Fruit fly (Drosophila melanogaster) whole organism, embryonic: ENCODE measurements around the gene IntS6.
A peak's percentile ranks its signal among the peaks of the same experiment; 100 is the strongest.

Source experiments
- BEAF-32 ChIP-seq: fragments of 200-800 bp; sonication (Bioruptor generic); optimal IDR thresholded peaks from 3 replicates; lab custom pipeline; 2017; ENCODE audit warnings: missing biosample characterization, missing genetic modification characterization, mild to moderate bottlenecking, moderate library complexity, missing genetic modification reagents
- Bdp1 ChIP-seq: fragments of 200-800 bp; sonication (Bioruptor generic); optimal IDR thresholded peaks from 3 replicates; lab custom pipeline; 2016; ENCODE audit warnings: missing biosample characterization, missing genetic modification characterization
- CG1233 ChIP-seq: fragments of 200-800 bp; sonication (Bioruptor generic); optimal IDR thresholded peaks from 4 replicates; lab custom pipeline; 2018; ENCODE audit warnings: missing biosample characterization, mild to moderate bottlenecking, missing genetic modification characterization
- CG12391 ChIP-seq: fragments of 200-800 bp; sonication (Bioruptor generic); optimal IDR thresholded peaks from 3 replicates; lab custom pipeline; 2018; ENCODE audit warnings: missing biosample characterization, mild to moderate bottlenecking, missing genetic modification characterization, moderate library complexity
- CG15269 ChIP-seq: fragments of 200-800 bp; sonication (Bioruptor generic); optimal IDR thresholded peaks from 2 replicates; lab custom pipeline; 2018; ENCODE audit warnings: missing biosample characterization, mild to moderate bottlenecking, missing genetic modification characterization, moderate library complexity
- CG17568 ChIP-seq: fragments of 200-800 bp; sonication (Bioruptor generic); optimal IDR thresholded peaks from 2 replicates; lab custom pipeline; 2018; ENCODE audit warnings: missing biosample characterization, mild to moderate bottlenecking, missing genetic modification characterization, moderate library complexity
- CG17829 ChIP-seq: fragments of 200-800 bp; optimal IDR thresholded peaks from 2 replicates; lab custom pipeline; 2019; ENCODE audit warnings: missing biosample characterization, mild to moderate bottlenecking, missing genetic modification characterization, moderate library complexity
- CG31365 ChIP-seq: fragments of 200-800 bp; sonication (Bioruptor generic); optimal IDR thresholded peaks from 2 replicates; lab custom pipeline; 2018; ENCODE audit warnings: missing biosample characterization, mild to moderate bottlenecking, missing genetic modification characterization
- CG34376 ChIP-seq: fragments of 200-800 bp; sonication (Bioruptor generic); optimal IDR thresholded peaks from 2 replicates; lab custom pipeline; 2018; ENCODE audit warnings: missing biosample characterization, mild to moderate bottlenecking, missing genetic modification characterization
- CG4282 ChIP-seq: fragments of 200-800 bp; sonication (Bioruptor generic); optimal IDR thresholded peaks from 2 replicates; lab custom pipeline; 2016; ENCODE audit warnings: missing biosample characterization, missing genetic modification characterization
- CG7556 ChIP-seq: fragments of 200-800 bp; sonication (Bioruptor generic); optimal IDR thresholded peaks from 2 replicates; lab custom pipeline; 2017; ENCODE audit warnings: missing biosample characterization, mild to moderate bottlenecking, missing genetic modification characterization
- CG9437 ChIP-seq: fragments of 200-800 bp; sonication (Bioruptor generic); optimal IDR thresholded peaks from 2 replicates; lab custom pipeline; 2018; ENCODE audit warnings: missing biosample characterization, mild to moderate bottlenecking, missing genetic modification characterization
- CG9932 ChIP-seq: fragments of 200-800 bp; sonication (Bioruptor generic); IDR thresholded peaks from 2 replicates; pipeline ENCODE4 v1.3.6; 2022; ENCODE audit warnings: missing biosample characterization, missing genetic modification characterization
- Camta ChIP-seq: fragments of 200-800 bp; sonication (Bioruptor generic); optimal IDR thresholded peaks from 2 replicates; lab custom pipeline; 2016; ENCODE audit warnings: missing biosample characterization, missing genetic modification characterization
- CkIIα-i1 ChIP-seq: fragments of 200-800 bp; sonication (Bioruptor generic); IDR thresholded peaks from 2 replicates; pipeline ENCODE4 v1.3.6; 2022; ENCODE audit warnings: missing biosample characterization, missing genetic modification characterization
- D19A ChIP-seq: fragments of 200-800 bp; optimal IDR thresholded peaks from 3 replicates; lab custom pipeline; 2019; ENCODE audit warnings: missing biosample characterization, mild to moderate bottlenecking, missing genetic modification characterization, moderate library complexity
- Dek ChIP-seq: fragments of 200-800 bp; sonication (Bioruptor generic); optimal IDR thresholded peaks from 3 replicates; lab custom pipeline; 2019; ENCODE audit warnings: missing biosample characterization, mild to moderate bottlenecking, missing genetic modification characterization, moderate library complexity
- Dfd ChIP-seq, 2 experiments: fragments of >200 bp; optimal IDR thresholded peaks; 2 replicates each; lab custom pipeline; 2017; ENCODE audit warnings: missing biosample characterization in 2 of 2, missing genetic modification characterization in 2 of 2
- Eip74EF ChIP-seq, 2 experiments: fragments of 200-800 bp in 1 of 2; fragments of >200 bp in 1 of 2; sonication (Bioruptor generic) in 1 of 2; optimal IDR thresholded peaks; 2 replicates each; lab custom pipeline; 2017 to 2019; ENCODE audit warnings: missing biosample characterization in 2 of 2, missing genetic modification characterization in 2 of 2, mild to moderate bottlenecking in 1 of 2, moderate library complexity in 1 of 2
- Elba2 ChIP-seq: fragments of 200-800 bp; sonication (Bioruptor generic); optimal IDR thresholded peaks from 3 replicates; lab custom pipeline; 2016; ENCODE audit warnings: missing biosample characterization, missing genetic modification characterization
- HHEX ChIP-seq: fragments of 200-800 bp; sonication (Bioruptor generic); optimal IDR thresholded peaks from 3 replicates; lab custom pipeline; 2017; ENCODE audit warnings: missing biosample characterization, mild to moderate bottlenecking, missing genetic modification characterization, missing genetic modification reagents
- HLHmδ ChIP-seq: fragments of 200-800 bp; sonication (Bioruptor generic); optimal IDR thresholded peaks from 2 replicates; lab custom pipeline; 2018; ENCODE audit warnings: missing biosample characterization, mild to moderate bottlenecking, missing genetic modification characterization, moderate library complexity
- Hr3 ChIP-seq: fragments of 200-800 bp; sonication (Bioruptor generic); optimal IDR thresholded peaks from 3 replicates; lab custom pipeline; 2016; ENCODE audit warnings: missing biosample characterization, missing genetic modification characterization
- Med ChIP-seq: fragments of 200-800 bp; sonication (Bioruptor generic); peaks from one replicate; lab custom pipeline; 2016; ENCODE audit warnings: missing biosample characterization, missing genetic modification characterization, mild to moderate bottlenecking, inconsistent platforms, moderate library complexity
- TFAM ChIP-seq: fragments of 200-800 bp; sonication (Bioruptor generic); optimal IDR thresholded peaks from 2 replicates; lab custom pipeline; 2017; ENCODE audit warnings: missing biosample characterization, missing genetic modification characterization, inconsistent platforms
- ara ChIP-seq: fragments of 200-800 bp; sonication (Bioruptor generic); IDR thresholded peaks from 2 replicates; pipeline ENCODE4 v1.3.6; 2022; ENCODE audit warnings: missing biosample characterization, missing genetic modification characterization
- ato ChIP-seq: fragments of 200-800 bp; sonication (Bioruptor generic); IDR thresholded peaks from 2 replicates; pipeline ENCODE4 v1.3.6; 2022; ENCODE audit warnings: missing biosample characterization, missing genetic modification characterization; ENCODE audit not compliant: partially characterized antibody
- chinmo ChIP-seq: fragments of 200-800 bp; sonication (Bioruptor generic); IDR thresholded peaks from 4 replicates; pipeline ENCODE4 v1.3.6; 2022; ENCODE audit warnings: missing biosample characterization, missing genetic modification characterization; ENCODE audit not compliant: partially characterized antibody
- corto ChIP-seq: fragments of 200-800 bp; sonication (Bioruptor generic); optimal IDR thresholded peaks from 2 replicates; lab custom pipeline; 2016; ENCODE audit warnings: missing biosample characterization, mild to moderate bottlenecking, missing genetic modification characterization, moderate library complexity
- dm ChIP-seq: fragments of 200-800 bp; sonication (Bioruptor generic); optimal IDR thresholded peaks from 3 replicates; lab custom pipeline; 2016; ENCODE audit warnings: missing biosample characterization, missing genetic modification characterization
- emc ChIP-seq: fragments of 200-800 bp; sonication (Bioruptor generic); optimal IDR thresholded peaks from 2 replicates; lab custom pipeline; 2016; ENCODE audit warnings: missing biosample characterization, missing genetic modification characterization
- grau ChIP-seq: fragments of 200-800 bp; optimal IDR thresholded peaks from 3 replicates; lab custom pipeline; 2019; ENCODE audit warnings: missing biosample characterization, mild to moderate bottlenecking, missing genetic modification characterization, moderate library complexity
- hth ChIP-seq: fragments of >200 bp; optimal IDR thresholded peaks from 2 replicates; lab custom pipeline; 2017; ENCODE audit warnings: inconsistent platforms
- knrl ChIP-seq: fragments of 200-800 bp; sonication (Bioruptor generic); IDR thresholded peaks from 3 replicates; pipeline ENCODE4 v1.3.6; 2022; ENCODE audit warnings: missing biosample characterization, missing genetic modification characterization; ENCODE audit not compliant: partially characterized antibody
- lilli ChIP-seq: fragments of 200-800 bp; sonication (Bioruptor generic); optimal IDR thresholded peaks from 3 replicates; lab custom pipeline; 2016; ENCODE audit warnings: missing biosample characterization, missing genetic modification characterization
- lmd ChIP-seq: fragments of 200-800 bp; sonication (Bioruptor generic); IDR thresholded peaks from 2 replicates; pipeline ENCODE4 v1.3.6; 2022; ENCODE audit warnings: missing biosample characterization, missing genetic modification characterization
- mam ChIP-seq: fragments of 200-800 bp; sonication (Bioruptor generic); optimal IDR thresholded peaks from 3 replicates; lab custom pipeline; 2016; ENCODE audit warnings: missing biosample characterization, missing genetic modification characterization
- odd ChIP-seq: fragments of 200-800 bp; sonication (Bioruptor generic); optimal IDR thresholded peaks from 2 replicates; lab custom pipeline; 2017; ENCODE audit warnings: missing biosample characterization, mild to moderate bottlenecking, missing genetic modification characterization
- phol ChIP-seq: fragments of 200-800 bp; sonication (Bioruptor generic); optimal IDR thresholded peaks from 3 replicates; lab custom pipeline; 2018; ENCODE audit warnings: missing biosample characterization, mild to moderate bottlenecking, missing genetic modification characterization, moderate library complexity
- psq ChIP-seq: fragments of 200-800 bp; sonication (Bioruptor generic); optimal IDR thresholded peaks from 2 replicates; lab custom pipeline; 2017; ENCODE audit warnings: missing biosample characterization, missing genetic modification characterization
- pum ChIP-seq: fragments of 200-800 bp; sonication (Bioruptor generic); optimal IDR thresholded peaks from 2 replicates; lab custom pipeline; 2016; ENCODE audit warnings: missing biosample characterization, missing genetic modification characterization
- slou ChIP-seq: fragments of 200-800 bp; sonication (Bioruptor generic); optimal IDR thresholded peaks from 3 replicates; lab custom pipeline; 2016; ENCODE audit warnings: missing biosample characterization, missing genetic modification characterization
- ssp ChIP-seq: fragments of 200-800 bp; sonication (Bioruptor generic); IDR thresholded peaks from 2 replicates; pipeline ENCODE4 v1.3.6; 2022; ENCODE audit warnings: missing biosample characterization, missing genetic modification characterization
- zen2 ChIP-seq: fragments of 200-800 bp; sonication (Bioruptor generic); IDR thresholded peaks from 3 replicates; pipeline ENCODE4 v1.3.6; 2022; ENCODE audit warnings: missing biosample characterization, missing genetic modification characterization; ENCODE audit not compliant: partially characterized antibody
- zfh2 ChIP-seq: fragments of 200-800 bp; sonication (Bioruptor generic); optimal IDR thresholded peaks from 2 replicates; lab custom pipeline; 2016; ENCODE audit warnings: missing biosample characterization, missing genetic modification characterization

Gene IntS6

dm6 chrX:5754837-5755828 lies 8.1 kb upstream of the IntS6 start, which contains the start of the genes lin-52 and CG15771 (continued):
- TF ChIP-seq Dek (tag; lab: Kevin White, UChicago) (peak; percentile 91), zen2 (GFP tag; lab: Robert Waterston, UW) (no peak; the same call in 2 of the 3 replicates), CG34376 (GFP tag; lab: Kevin White, UChicago) (peak; percentile 98), phol (tag; lab: Kevin White, UChicago) (peak; percentile 91), CG7556 (GFP tag; lab: Kevin White, UChicago) (peak; percentile 97), CG1233 (GFP tag; lab: Kevin White, UChicago) (peak; percentile 91), ssp (GFP tag; lab: Robert Waterston, UW) (peak; percentile 89), D19A (tag; lab: Kevin White, UChicago) (peak; percentile 91), psq (peak; percentile 86), knrl (GFP tag; lab: Robert Waterston, UW) (peak; percentile 64), CG9932 (GFP tag; lab: Robert Waterston, UW) (peak; percentile 96), emc (GFP tag; lab: Kevin White, UChicago) (peak; percentile 39), Elba2 (GFP tag; lab: Kevin White, UChicago) (no peak), CG12391 (tag; lab: Kevin White, UChicago) (peak; percentile 96), mam (GFP tag; lab: Kevin White, UChicago) (peak; percentile 72), dm (GFP tag; lab: Kevin White, UChicago) (peak; percentile 85), Eip74EF (GFP tag; optimal IDR thresholded peaks at IDR 0.05; lab: Kevin White, UChicago) (peak in 1 of 2 experiments; percentile 94), slou (peak; percentile 83), ato (GFP tag; lab: Robert Waterston, UW) (0 out of 2 replicates have a peak, but pooled peaks have one; percentile 32), Bdp1 (GFP tag; lab: Kevin White, UChicago) (peak; percentile 55), CG15269 (tag; lab: Kevin White, UChicago) (peak; percentile 99), TFAM (GFP tag; lab: Kevin White, UChicago) (peak; percentile 49), BEAF-32 (GFP tag; lab: Kevin White, UChicago) (peak; percentile 84), lilli (peak; percentile 92), ara (peak; percentile 94), hth (lab: Kevin White, UChicago) (no peak), CG17829 (tag; lab: Kevin White, UChicago) (peak; percentile 96), CkIIα-i1 (GFP tag; lab: Robert Waterston, UW) (peak; percentile 76), Camta (GFP tag; lab: Kevin White, UChicago) (peak; percentile 75)
- TF ChIP-seq, all 482 proteins: peak for 445

- TF ChIP-seq CG17568 (GFP tag; lab: Kevin White, UChicago) (no peak), Med (peak; percentile 14), Dfd (GFP tag; optimal IDR thresholded peaks at IDR 0.05; lab: Kevin White, UChicago) (peak in 1 of 2 experiments; percentile 39)
These were observed 5.8 kb upstream of the IntS6 start for dm6 chrX:5752838-5753237.

DNA sequence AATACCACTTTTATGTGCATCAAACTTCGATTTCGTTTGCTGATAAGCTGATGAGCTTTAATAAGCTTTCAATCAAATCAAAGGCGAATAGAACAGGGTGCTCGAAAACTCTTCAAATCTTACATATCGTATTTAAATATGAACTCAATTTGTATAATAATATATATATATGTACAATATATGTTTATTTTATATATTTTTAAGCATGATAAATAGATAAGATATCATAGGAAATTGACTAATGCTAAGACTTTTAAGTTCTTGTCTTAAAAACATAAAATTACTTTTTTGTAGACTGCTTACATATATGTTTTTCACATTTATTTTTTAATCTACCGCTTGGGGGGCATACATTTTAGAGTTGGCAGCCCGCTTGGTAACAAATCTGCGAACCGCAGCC lies 4.9 kb upstream of the IntS6 start, which contains the start of gene CG15772:
TSS of gene CG15772 (plus strand) at position 301 of the 400 bp plus-strand sequence.
- TF ChIP-seq HHEX (GFP tag; lab: Kevin White, UChicago) (no peak), Dfd (GFP tag; optimal IDR thresholded peaks at IDR 0.05; lab: Kevin White, UChicago) (no peak), pum (GFP tag; lab: Kevin White, UChicago) (no peak), Hr3 (GFP tag; lab: Kevin White, UChicago) (no peak), CG31365 (no peak), chinmo (GFP tag; lab: Robert Waterston, UW) (no peak), CG9437 (GFP tag; lab: Kevin White, UChicago) (no peak), Dek (tag; lab: Kevin White, UChicago) (no peak), zfh2 (GFP tag; lab: Kevin White, UChicago) (no peak), odd (no peak), CG17568 (GFP tag; lab: Kevin White, UChicago) (no peak), corto (GFP tag; lab: Kevin White, UChicago) (no peak), CG4282 (no peak), grau (tag; lab: Kevin White, UChicago) (no peak), CG12391 (tag; lab: Kevin White, UChicago) (no peak), HLHmδ (GFP tag; lab: Kevin White, UChicago) (no peak), lmd (no peak)
